Fruit fly (Drosophila melanogaster) whole organism, embryonic: ENCODE measurements around the gene CG10508.

Experiments used
- Bgb ChIP-seq: fragments of 200-800 bp; sonication (Bioruptor generic); IDR thresholded peaks from 2 replicates; pipeline ENCODE4 v1.3.6; 2022; ENCODE audit warnings: missing biosample characterization, missing genetic modification characterization; ENCODE audit not compliant: partially characterized antibody
- CG10267 ChIP-seq: fragments of 200-800 bp; sonication (Bioruptor generic); optimal IDR thresholded peaks from 2 replicates; lab custom pipeline; 2018; ENCODE audit warnings: missing biosample characterization, mild to moderate bottlenecking, missing genetic modification characterization, moderate library complexity
- CG10274 ChIP-seq: fragments of 200-800 bp; sonication (Bioruptor generic); optimal IDR thresholded peaks from 3 replicates; lab custom pipeline; 2017; ENCODE audit warnings: missing biosample characterization, mild to moderate bottlenecking, missing genetic modification characterization
- CG10565 ChIP-seq: fragments of 200-800 bp; sonication (Bioruptor generic); optimal IDR thresholded peaks from 3 replicates; lab custom pipeline; 2016; ENCODE audit warnings: missing biosample characterization, mild to moderate bottlenecking, missing genetic modification characterization
- CG11456 ChIP-seq: fragments of 200-800 bp; sonication (Bioruptor generic); IDR thresholded peaks from 3 replicates; pipeline ENCODE4 v1.3.6; 2022; ENCODE audit warnings: missing biosample characterization, missing genetic modification characterization
- CG12659 ChIP-seq: fragments of 200-800 bp; sonication (Bioruptor generic); optimal IDR thresholded peaks from 3 replicates; lab custom pipeline; 2017; ENCODE audit warnings: mild to moderate bottlenecking, missing biosample characterization, missing genetic modification reagents, missing genetic modification characterization
- CG1603 ChIP-seq: fragments of 200-800 bp; sonication (Bioruptor generic); optimal IDR thresholded peaks from 2 replicates; lab custom pipeline; 2019; ENCODE audit warnings: missing biosample characterization, mild to moderate bottlenecking, missing genetic modification characterization, moderate library complexity
- CG17802 ChIP-seq: fragments of 200-800 bp; sonication (Bioruptor generic); optimal IDR thresholded peaks from 2 replicates; lab custom pipeline; 2018; ENCODE audit warnings: missing biosample characterization, mild to moderate bottlenecking, missing genetic modification characterization, moderate library complexity
- CG18764 ChIP-seq: fragments of 200-800 bp; sonication (Bioruptor generic); optimal IDR thresholded peaks from 3 replicates; lab custom pipeline; 2016; ENCODE audit warnings: missing biosample characterization, missing genetic modification characterization
- CG31224 ChIP-seq: fragments of 200-800 bp; sonication (Bioruptor generic); IDR thresholded peaks from 2 replicates; pipeline ENCODE4 v1.3.6; 2022; ENCODE audit warnings: missing biosample characterization, missing genetic modification characterization
- CG3163 ChIP-seq: fragments of 200-800 bp; sonication (Bioruptor generic); optimal IDR thresholded peaks from 3 replicates; lab custom pipeline; 2016; ENCODE audit warnings: missing biosample characterization, missing genetic modification characterization
- CG34376 ChIP-seq: fragments of 200-800 bp; sonication (Bioruptor generic); optimal IDR thresholded peaks from 2 replicates; lab custom pipeline; 2018; ENCODE audit warnings: missing biosample characterization, mild to moderate bottlenecking, missing genetic modification characterization
- CG4730 ChIP-seq: fragments of 200-800 bp; sonication (Bioruptor generic); IDR thresholded peaks from 2 replicates; pipeline ENCODE4 v1.3.6; 2022; ENCODE audit warnings: missing biosample characterization, missing genetic modification characterization
- CG4820 ChIP-seq: fragments of 200-800 bp; sonication (Bioruptor generic); optimal IDR thresholded peaks from 3 replicates; lab custom pipeline; 2016; ENCODE audit warnings: missing biosample characterization, missing genetic modification characterization
- CG6254 ChIP-seq: fragments of 200-800 bp; sonication (Bioruptor generic); optimal IDR thresholded peaks from 3 replicates; lab custom pipeline; 2017; ENCODE audit warnings: mild to moderate bottlenecking, missing biosample characterization, missing genetic modification reagents, missing genetic modification characterization
- CG6654 ChIP-seq: fragments of 200-800 bp; sonication (Bioruptor generic); optimal IDR thresholded peaks from 2 replicates; lab custom pipeline; 2017; ENCODE audit warnings: missing biosample characterization, mild to moderate bottlenecking, missing genetic modification characterization
- CG6854 ChIP-seq: fragments of 200-800 bp; sonication (Bioruptor generic); optimal IDR thresholded peaks from 3 replicates; lab custom pipeline; 2017; ENCODE audit warnings: missing biosample characterization, mild to moderate bottlenecking, missing genetic modification characterization
- CG7928 ChIP-seq: fragments of 200-800 bp; sonication (Bioruptor generic); optimal IDR thresholded peaks from 2 replicates; lab custom pipeline; 2017; ENCODE audit warnings: missing biosample characterization, mild to moderate bottlenecking, missing genetic modification characterization
- CG8290 ChIP-seq, 3 experiments: fragments of 200-800 bp; sonication (Bioruptor generic); optimal IDR thresholded peaks; 2 replicates each; lab custom pipeline; 2016 to 2019; ENCODE audit warnings: missing biosample characterization in 3 of 3, missing genetic modification characterization in 3 of 3, mild to moderate bottlenecking in 2 of 3, moderate library complexity in 1 of 3
- Dref ChIP-seq: fragments of 200-800 bp; sonication (Bioruptor generic); IDR thresholded peaks from 2 replicates; pipeline ENCODE4 v1.3.6; 2022; ENCODE audit warnings: missing biosample characterization, missing genetic modification characterization
- E2f1 ChIP-seq: fragments of 200-800 bp; sonication (Bioruptor generic); IDR thresholded peaks from 2 replicates; pipeline ENCODE4 v1.3.6; 2022; ENCODE audit warnings: missing biosample characterization, missing genetic modification characterization
- Fer3 ChIP-seq: fragments of 200-800 bp; sonication (Bioruptor generic); optimal IDR thresholded peaks from 2 replicates; lab custom pipeline; 2018; ENCODE audit warnings: missing biosample characterization, mild to moderate bottlenecking, missing genetic modification characterization, moderate library complexity
- Gug ChIP-seq: fragments of 200-800 bp; sonication (Bioruptor generic); IDR thresholded peaks from 4 replicates; pipeline ENCODE4 v1.3.6; 2022; ENCODE audit warnings: missing biosample characterization, missing genetic modification characterization
- HHEX ChIP-seq: fragments of 200-800 bp; sonication (Bioruptor generic); optimal IDR thresholded peaks from 3 replicates; lab custom pipeline; 2017; ENCODE audit warnings: missing biosample characterization, mild to moderate bottlenecking, missing genetic modification characterization, missing genetic modification reagents
- Hand ChIP-seq: fragments of 200-800 bp; sonication (Bioruptor generic); optimal IDR thresholded peaks from 2 replicates; lab custom pipeline; 2017; ENCODE audit warnings: mild to moderate bottlenecking, missing biosample characterization, missing genetic modification reagents, missing genetic modification characterization
- HmgZ ChIP-seq: fragments of 200-800 bp; sonication (Bioruptor generic); optimal IDR thresholded peaks from 2 replicates; lab custom pipeline; 2018; ENCODE audit warnings: missing biosample characterization, mild to moderate bottlenecking, missing genetic modification characterization
- Hr78 ChIP-seq, 2 experiments: fragments of 200-800 bp in 1 of 2; fragments of >200 bp in 1 of 2; sonication (Bioruptor generic) in 1 of 2; optimal IDR thresholded peaks; 2 replicates each; lab custom pipeline; 2017 to 2019; ENCODE audit warnings: missing biosample characterization in 2 of 2, missing genetic modification characterization in 2 of 2, mild to moderate bottlenecking in 1 of 2, moderate library complexity in 1 of 2
- Lim3 ChIP-seq: fragments of 200-800 bp; sonication (Bioruptor generic); IDR thresholded peaks from 2 replicates; pipeline ENCODE4 v1.3.6; 2022; ENCODE audit warnings: missing biosample characterization, missing genetic modification characterization
- MESR4 ChIP-seq: fragments of 200-800 bp; sonication (Bioruptor generic); optimal IDR thresholded peaks from 2 replicates; lab custom pipeline; 2018; ENCODE audit warnings: missing biosample characterization, mild to moderate bottlenecking, missing genetic modification characterization, moderate library complexity
- Max ChIP-seq: fragments of 200-800 bp; sonication (Bioruptor generic); optimal IDR thresholded peaks from 2 replicates; lab custom pipeline; 2016; ENCODE audit warnings: missing biosample characterization, mild to moderate bottlenecking, missing genetic modification characterization
- Meics ChIP-seq: fragments of 200-800 bp; sonication (Bioruptor generic); optimal IDR thresholded peaks from 2 replicates; lab custom pipeline; 2017; ENCODE audit warnings: missing biosample characterization, mild to moderate bottlenecking, missing genetic modification characterization
- Myb ChIP-seq: fragments of 200-800 bp; sonication (Bioruptor generic); optimal IDR thresholded peaks from 2 replicates; lab custom pipeline; 2016; ENCODE audit warnings: missing biosample characterization, missing genetic modification characterization
- Nf-YC ChIP-seq: fragments of 200-800 bp; optimal IDR thresholded peaks from 3 replicates; lab custom pipeline; 2019; ENCODE audit warnings: missing biosample characterization, mild to moderate bottlenecking, missing genetic modification characterization, moderate library complexity
- Pdp1 ChIP-seq, 2 experiments: fragments of 200-800 bp; sonication (Bioruptor generic); optimal IDR thresholded peaks; 3 replicates each; lab custom pipeline; 2016; ENCODE audit warnings: missing biosample characterization in 2 of 2, missing genetic modification characterization in 2 of 2, mild to moderate bottlenecking in 1 of 2, moderate library complexity in 1 of 2
- Six4 ChIP-seq: fragments of 200-800 bp; sonication (Bioruptor generic); optimal IDR thresholded peaks from 2 replicates; lab custom pipeline; 2016; ENCODE audit warnings: missing biosample characterization, missing genetic modification characterization
- Sox102F ChIP-seq: fragments of 200-800 bp; sonication (Bioruptor generic); optimal IDR thresholded peaks from 2 replicates; lab custom pipeline; 2018; ENCODE audit warnings: missing biosample characterization, mild to moderate bottlenecking, missing genetic modification characterization, moderate library complexity
- Spps ChIP-seq: fragments of 200-800 bp; sonication (Bioruptor generic); optimal IDR thresholded peaks from 2 replicates; lab custom pipeline; 2018; ENCODE audit warnings: missing biosample characterization, mild to moderate bottlenecking, missing genetic modification characterization
- Sry-δ ChIP-seq: fragments of 200-800 bp; sonication (Bioruptor generic); optimal IDR thresholded peaks from 2 replicates; lab custom pipeline; 2016; ENCODE audit warnings: missing biosample characterization, missing genetic modification characterization
- Taf1 ChIP-seq: fragments of 200-800 bp; sonication (Bioruptor generic); IDR thresholded peaks from 2 replicates; pipeline ENCODE4 v1.3.6; 2022; ENCODE audit warnings: missing biosample characterization, missing genetic modification characterization
- Usf ChIP-seq: fragments of 200-800 bp; sonication (Bioruptor generic); optimal IDR thresholded peaks from 2 replicates; lab custom pipeline; 2017; ENCODE audit warnings: missing genotype, missing biosample characterization, missing genetic modification characterization
- chm ChIP-seq: fragments of 200-800 bp; sonication (Bioruptor generic); IDR thresholded peaks from 2 replicates; pipeline ENCODE4 v1.3.6; 2022; ENCODE audit warnings: missing biosample characterization, missing genetic modification characterization
- jing ChIP-seq: fragments of 200-800 bp; sonication (Bioruptor generic); optimal IDR thresholded peaks from 2 replicates; lab custom pipeline; 2018; ENCODE audit warnings: missing biosample characterization, mild to moderate bottlenecking, missing genetic modification characterization
- ken ChIP-seq: fragments of 200-800 bp; sonication (Bioruptor generic); IDR thresholded peaks from 3 replicates; pipeline ENCODE4 v1.3.6; 2022; ENCODE audit warnings: missing biosample characterization, missing genetic modification characterization
- maf-S ChIP-seq: fragments of 200-800 bp; sonication (Bioruptor generic); optimal IDR thresholded peaks from 2 replicates; lab custom pipeline; 2016; ENCODE audit warnings: missing biosample characterization, missing genetic modification characterization
- otp ChIP-seq: fragments of 200-800 bp; sonication (Bioruptor generic); IDR thresholded peaks from 3 replicates; pipeline ENCODE4, ENCODE4 v1.3.6; 2022; ENCODE audit warnings: missing biosample characterization, missing genetic modification characterization
- pnt ChIP-seq: fragments of 200-800 bp; sonication (Bioruptor generic); optimal IDR thresholded peaks from 3 replicates; lab custom pipeline; 2016; ENCODE audit warnings: missing biosample characterization, missing genetic modification characterization
- repo ChIP-seq: fragments of 200-800 bp; sonication (Bioruptor generic); optimal IDR thresholded peaks from 2 replicates; lab custom pipeline; 2016; ENCODE audit warnings: missing biosample characterization, missing genetic modification characterization
- rib ChIP-seq: fragments of 200-800 bp; sonication (Bioruptor generic); IDR thresholded peaks from 2 replicates; pipeline ENCODE4 v1.3.6; 2022; ENCODE audit warnings: missing biosample characterization, missing genetic modification characterization
- salm ChIP-seq: fragments of 200-800 bp; sonication (Bioruptor generic); optimal IDR thresholded peaks from 2 replicates; lab custom pipeline; 2018; ENCODE audit warnings: missing biosample characterization, mild to moderate bottlenecking, missing genetic modification characterization
- sens-2 ChIP-seq: fragments of 200-800 bp; sonication (Bioruptor generic); IDR thresholded peaks from 2 replicates; pipeline ENCODE4 v1.3.6; 2022; ENCODE audit warnings: missing biosample characterization, missing genetic modification characterization
- vfl ChIP-seq: fragments of 200-800 bp; sonication (Bioruptor generic); optimal IDR thresholded peaks from 2 replicates; lab custom pipeline; 2016; ENCODE audit warnings: missing biosample characterization, missing genetic modification characterization

The CG10508 gene

dm6 chr3L:21251381-21251780, 41.4 kb downstream of the CG10508 start (continued):
- TF ChIP-seq sens-2 (GFP tag; lab: Robert Waterston, UW) (no peak), Hr78 (GFP tag; optimal IDR thresholded peaks at IDR 0.05; lab: Kevin White, UChicago) (no peak), pnt (GFP tag; lab: Kevin White, UChicago) (no peak), CG10565 (no peak), Usf (GFP tag; lab: Kevin White, UChicago) (no peak), CG6854 (GFP tag; lab: Kevin White, UChicago) (no peak), Myb (GFP tag; lab: Kevin White, UChicago) (no peak), Sox102F (GFP tag; lab: Kevin White, UChicago) (peak; percentile 36), Meics (GFP tag; lab: Kevin White, UChicago) (no peak), CG18764 (GFP tag; lab: Kevin White, UChicago) (no peak), CG8290 (GFP tag; optimal IDR thresholded peaks at IDR 0.05; lab: Kevin White, UChicago) (no peak), CG8290 (tag; optimal IDR thresholded peaks at IDR 0.05; lab: Kevin White, UChicago) (peak in 1 of 2 experiments; percentile 16), CG4820 (GFP tag; lab: Kevin White, UChicago) (peak; percentile 7), Sry-δ (no peak), Six4 (GFP tag; lab: Kevin White, UChicago) (no peak), CG3163 (no peak), Spps (tag; lab: Kevin White, UChicago) (no peak), CG7928 (no peak), CG10267 (no peak), otp (GFP tag; lab: Robert Waterston, UW) (no peak), CG10274 (no peak), CG31224 (GFP tag; lab: Robert Waterston, UW) (no peak), Gug (peak; percentile 44; the same call in 1 of the 4 replicates), Lim3 (GFP tag; lab: Robert Waterston, UW) (no peak), Dref (GFP tag; lab: Robert Waterston, UW) (no peak), CG4730 (GFP tag; lab: Robert Waterston, UW) (no peak), vfl (GFP tag; lab: Kevin White, UChicago) (no peak), MESR4 (GFP tag; lab: Kevin White, UChicago) (no peak), repo (GFP tag; lab: Kevin White, UChicago) (no peak), rib (GFP tag; lab: Robert Waterston, UW) (no peak), Taf1 (GFP tag; lab: Robert Waterston, UW) (no peak), Fer3 (tag; lab: Kevin White, UChicago) (no peak), CG34376 (no peak), CG1603 (tag; lab: Kevin White, UChicago) (peak; percentile 25), Nf-YC (no peak), maf-S (GFP tag; lab: Kevin White, UChicago) (no peak), CG12659 (GFP tag; lab: Kevin White, UChicago) (peak; percentile 24), HmgZ (no peak), Max (no peak), Bgb (GFP tag; lab: Robert Waterston, UW) (no peak), CG6254 (GFP tag; lab: Kevin White, UChicago) (no peak), chm (GFP tag; lab: Robert Waterston, UW) (no peak), salm (tag; lab: Kevin White, UChicago) (no peak), E2f1 (peak; percentile 34; the same call in 1 of the 2 replicates), Pdp1 (GFP tag; optimal IDR thresholded peaks at IDR 0.05; lab: Kevin White, UChicago) (no peak), CG11456 (GFP tag; lab: Robert Waterston, UW) (0 out of 3 replicates have a peak, but pooled peaks have one; percentile 7), CG6654 (GFP tag; lab: Kevin White, UChicago) (no peak), CG17802 (tag; lab: Kevin White, UChicago) (no peak), ken (GFP tag; lab: Robert Waterston, UW) (0 out of 3 replicates have a peak, but pooled peaks have one; percentile 34), jing (no peak), HHEX (GFP tag; lab: Kevin White, UChicago) (peak; percentile 18), Hand (GFP tag; lab: Kevin White, UChicago) (no peak)
